Fruit fly (Drosophila melanogaster) whole organism, adult: Measurements from ENCODE around the gene Task6.

Source experiments
- CG11617 ChIP-seq: fragments of 200-800 bp; sonication (Bioruptor generic); optimal IDR thresholded peaks from 2 replicates; lab custom pipeline; 2017; ENCODE audit warnings: mild to moderate bottlenecking, missing biosample characterization, missing genetic modification reagents, missing genetic modification characterization
- CG12768 ChIP-seq: fragments of 200-800 bp; sonication (Bioruptor generic); optimal IDR thresholded peaks from 2 replicates; lab custom pipeline; 2017; ENCODE audit warnings: missing biosample characterization, missing genetic modification characterization, mild to moderate bottlenecking, moderate library complexity, missing genetic modification reagents
- CG7101 ChIP-seq: fragments of 200-800 bp; sonication (Bioruptor generic); optimal IDR thresholded peaks from 2 replicates; lab custom pipeline; 2018; ENCODE audit warnings: missing biosample characterization, mild to moderate bottlenecking, missing genetic modification characterization, moderate library complexity
- Crg-1 ChIP-seq: fragments of 200-800 bp; sonication (Bioruptor generic); optimal IDR thresholded peaks from 2 replicates; lab custom pipeline; 2016; ENCODE audit warnings: missing biosample characterization, missing genetic modification characterization
- pad ChIP-seq: fragments of 200-800 bp; sonication (Bioruptor generic); optimal IDR thresholded peaks from 3 replicates; lab custom pipeline; 2017; ENCODE audit warnings: missing biosample characterization, missing genetic modification characterization, mild to moderate bottlenecking, moderate library complexity, missing genetic modification reagents
- toe ChIP-seq: fragments of 200-800 bp; sonication (Bioruptor generic); optimal IDR thresholded peaks from 2 replicates; lab custom pipeline; 2016; ENCODE audit warnings: missing biosample characterization, missing genetic modification characterization

dm6 chr3R:13685969-13686368 is 11.6 kb upstream of the Task6 start:
- TF ChIP-seq CG7101 (tag; lab: Kevin White, UChicago) (no peak), Crg-1 (GFP tag; lab: Kevin White, UChicago) (no peak), toe (GFP tag; lab: Kevin White, UChicago) (no peak), CG11617 (no peak), pad (GFP tag; lab: Kevin White, UChicago) (no peak), CG12768 (GFP tag; lab: Kevin White, UChicago) (no peak)
